Worm (Caenorhabditis elegans) whole organism, L1 larva: Measurements from ENCODE around the gene K06A4.7.

Experiments
- aly-2 ChIP-seq: fragments of 150-350 bp; optimal IDR thresholded peaks from 2 replicates; lab custom pipeline; 2014; ENCODE audit warnings: missing biosample characterization, missing genetic modification characterization
- ces-1 ChIP-seq: fragments of 150-350 bp; optimal IDR thresholded peaks from 2 replicates; lab custom pipeline; 2014; ENCODE audit warnings: missing biosample characterization, missing genetic modification reagents, missing genetic modification characterization
- ets-5 ChIP-seq: fragments of 200-800 bp; sonication (Bioruptor generic); IDR thresholded peaks from 2 replicates; pipeline ENCODE4 v1.3.6; 2022; ENCODE audit warnings: missing genetic modification characterization, missing compliant biosample characterization
- fkh-4 ChIP-seq: sonication (generic microtip); optimal IDR thresholded peaks from 2 replicates; lab custom pipeline; 2016; ENCODE audit warnings: missing compliant biosample characterization, missing genetic modification characterization, borderline replicate concordance
- jun-1 ChIP-seq: fragments of 150-350 bp; optimal IDR thresholded peaks from 2 replicates; lab custom pipeline; 2014; ENCODE audit warnings: missing biosample characterization, missing genetic modification reagents, missing genetic modification characterization
- nhr-11 ChIP-seq: fragments of 150-350 bp; optimal IDR thresholded peaks from 2 replicates; lab custom pipeline; 2014; ENCODE audit warnings: missing biosample characterization, missing genetic modification characterization
- nhr-47 ChIP-seq: sonication (generic microtip); optimal IDR thresholded peaks from 2 replicates; lab custom pipeline; 2016; ENCODE audit warnings: mild to moderate bottlenecking, missing genetic modification characterization, moderate library complexity, missing compliant biosample characterization
- nhr-76 ChIP-seq: sonication (generic microtip); optimal IDR thresholded peaks from 2 replicates; lab custom pipeline; 2017; ENCODE audit warnings: missing biosample characterization, missing genetic modification characterization
- nhr-77 ChIP-seq: fragments of 150-350 bp; optimal IDR thresholded peaks from 2 replicates; lab custom pipeline; 2014; ENCODE audit warnings: missing biosample characterization, missing genetic modification characterization
- pqm-1 ChIP-seq: sonication (generic microtip); optimal IDR thresholded peaks from 3 replicates; lab custom pipeline; 2017; ENCODE audit warnings: missing biosample characterization, missing genetic modification characterization
- snpc-4 ChIP-seq: fragments of 150-350 bp; optimal IDR thresholded peaks from 2 replicates; lab custom pipeline; 2014; ENCODE audit warnings: missing biosample characterization, missing genetic modification characterization
- unc-130 ChIP-seq: fragments of 150-350 bp; optimal IDR thresholded peaks from 2 replicates; lab custom pipeline; 2017; ENCODE audit warnings: missing biosample characterization, missing genetic modification characterization, inconsistent platforms
- unc-62 ChIP-seq: fragments of 150-350 bp; optimal IDR thresholded peaks from 2 replicates; lab custom pipeline; 2014; ENCODE audit warnings: missing biosample characterization, missing genetic modification reagents, missing genetic modification characterization
- vab-15 ChIP-seq: sonication (generic microtip); optimal IDR thresholded peaks from 2 replicates; lab custom pipeline; 2017; ENCODE audit warnings: missing genotype, mild to moderate bottlenecking, missing genetic modification characterization, missing compliant biosample characterization

DNA sequence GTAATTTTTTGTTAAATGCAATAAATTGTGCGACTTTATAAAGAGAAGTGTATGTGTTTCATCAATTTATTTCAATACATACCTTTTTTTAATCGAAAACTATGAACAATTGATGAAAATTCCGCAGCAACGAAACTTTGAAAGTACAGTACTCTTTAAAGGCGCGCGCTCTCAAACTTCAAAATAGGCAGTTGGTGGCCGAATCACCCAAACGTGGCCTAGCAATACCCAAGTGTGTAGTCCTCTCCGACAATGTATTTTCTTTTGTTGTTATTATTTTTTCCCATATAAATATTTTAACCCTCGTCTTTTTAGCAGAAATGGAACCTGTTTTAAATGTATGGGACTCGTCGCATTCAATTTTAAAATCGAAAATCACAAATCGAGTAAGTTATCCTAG is 45.2 kb upstream of the K06A4.7 start, which contains the start of gene C50F4.4:
- no peak for TF ChIP-seq ces-1 (GFP tag; lab: Kevin White, UChicago)
- peak; percentile 64 for TF ChIP-seq fkh-4
- no peak for TF ChIP-seq nhr-76 (tag; lab: Kevin White, UChicago)
- TF ChIP-seq pqm-1 = no peak
- TF ChIP-seq jun-1 (tag; lab: Kevin White, UChicago) = no peak
- TF ChIP-seq nhr-77 (tag; lab: Kevin White, UChicago) = no peak
- no peak for TF ChIP-seq ets-5
- peak; percentile 46 for TF ChIP-seq unc-130 (tag; lab: Kevin White, UChicago)
- no peak for TF ChIP-seq vab-15 (tag; lab: Kevin White, UChicago)
- peak; percentile 67 for TF ChIP-seq nhr-47
- TF ChIP-seq aly-2 (tag; lab: Kevin White, UChicago) = no peak
- no peak for TF ChIP-seq unc-62
- no peak for TF ChIP-seq nhr-11 (tag; lab: Kevin White, UChicago)
- no peak for TF ChIP-seq snpc-4
